Worm (Caenorhabditis elegans) whole organism, L4 larva: Measurements from ENCODE around the gene T23F11.6.

Source experiments
- ZK546.5 ChIP-seq, 2 experiments: sonication (generic microtip); optimal IDR thresholded peaks; 2 replicates each; lab custom pipeline; 2017; ENCODE audit warnings: missing biosample characterization in 2 of 2, missing genetic modification characterization in 2 of 2
- ama-1 ChIP-seq: fragments of 150-350 bp; optimal IDR thresholded peaks from 2 replicates; lab custom pipeline; 2014; ENCODE audit warnings: inconsistent platforms, mixed read lengths
- attf-4 ChIP-seq: sonication (generic microtip); optimal IDR thresholded peaks from 3 replicates; lab custom pipeline; 2017; ENCODE audit warnings: missing biosample characterization, missing genetic modification characterization
- duxl-1 ChIP-seq: sonication (generic microtip); optimal IDR thresholded peaks from 2 replicates; lab custom pipeline; 2016; ENCODE audit warnings: mild to moderate bottlenecking, missing genetic modification characterization, moderate library complexity, missing compliant biosample characterization; ENCODE audit not compliant: poor library complexity
- egl-43 ChIP-seq: fragments of 200-800 bp; sonication (Bioruptor generic); IDR thresholded peaks from 2 replicates; pipeline ENCODE4 v1.3.6; 2022; ENCODE audit warnings: missing genetic modification reagents, missing genetic modification characterization, missing compliant biosample characterization
- nhr-11 ChIP-seq: fragments of 150-350 bp; optimal IDR thresholded peaks from 2 replicates; lab custom pipeline; 2014; ENCODE audit warnings: missing biosample characterization, missing genetic modification characterization
- nhr-28 ChIP-seq: fragments of 150-350 bp; optimal IDR thresholded peaks from 2 replicates; lab custom pipeline; 2014; ENCODE audit warnings: missing biosample characterization, missing genetic modification characterization
- skn-1 ChIP-seq: fragments of 150-350 bp; optimal IDR thresholded peaks from 2 replicates; lab custom pipeline; 2014; ENCODE audit warnings: missing biosample characterization, missing genetic modification characterization
- tag-97 ChIP-seq: fragments of 200-800 bp; sonication (Bioruptor generic); IDR thresholded peaks from 2 replicates; pipeline ENCODE4 v1.3.6; 2022; ENCODE audit warnings: missing genetic modification characterization, missing compliant biosample characterization
- unc-39 ChIP-seq: sonication (generic microtip); optimal IDR thresholded peaks from 2 replicates; lab custom pipeline; 2017; ENCODE audit warnings: missing biosample characterization, missing genetic modification characterization
- ztf-11 ChIP-seq: fragments of 150-350 bp; optimal IDR thresholded peaks from 2 replicates; lab custom pipeline; 2014; ENCODE audit warnings: missing biosample characterization, missing genetic modification characterization

- TF ChIP-seq attf-4 (tag; lab: Kevin White, UChicago), result no peak
- TF ChIP-seq duxl-1 (tag; lab: Kevin White, UChicago), result no peak
- TF ChIP-seq ZK546.5 (tag; optimal IDR thresholded peaks at IDR 0.05; lab: Kevin White, UChicago), result no peak
- TF ChIP-seq egl-43 (GFP tag; lab: Robert Waterston, UW), result no peak
- no peak for TF ChIP-seq ztf-11 (tag; lab: Kevin White, UChicago)
- TF ChIP-seq tag-97 (GFP tag; lab: Robert Waterston, UW), result no peak
- no peak for TF ChIP-seq nhr-11
- no peak for TF ChIP-seq ama-1 (lab: Kevin White, UChicago)
- TF ChIP-seq skn-1 (tag; lab: Kevin White, UChicago), result no peak
- no peak for TF ChIP-seq nhr-28
- TF ChIP-seq unc-39 (tag; lab: Kevin White, UChicago), result no peak
Measured at ce11 chrIII:4665272-4665671, 17.6 kb upstream of the T23F11.6 start, which contains the start of gene T23F11.4.
